Fruit fly (Drosophila melanogaster): ENCODE measurements around the gene Mipp1.

Mipp1 gene

dm6 chr3L:16610201-16610600, 37.1 kb upstream of the Mipp1 start, which contains the start of gene Prosbeta6 (continued):
- TF ChIP-seq Pdp1 (GFP tag; optimal IDR thresholded peaks at IDR 0.05) (no peak), odd (GFP tag; optimal IDR thresholded peaks at IDR 0.05) (no peak), Gug (GFP tag; IDR thresholded peaks at IDR 0.05) (no peak), so (GFP tag; IDR thresholded peaks at IDR 0.05) (no peak), abd-A (tag; optimal IDR thresholded peaks at IDR 0.05) (no peak), Sry-δ (GFP tag; optimal IDR thresholded peaks at IDR 0.05) (peak; percentile 50), sna (GFP tag; IDR thresholded peaks at IDR 0.05; ENCODE audit: partially characterized antibody) (0 out of 2 replicates have a peak, but pooled peaks have one; percentile 45), CG2199 (GFP tag; IDR thresholded peaks at IDR 0.05) (no peak), CG17385 (GFP tag; optimal IDR thresholded peaks at IDR 0.05) (no peak), CG9215 (GFP tag; IDR thresholded peaks at IDR 0.05) (no peak), NC2α (GFP tag; optimal IDR thresholded peaks at IDR 0.05) (no peak), CG5180 (GFP tag; optimal IDR thresholded peaks at IDR 0.05) (no peak), CG13775 (GFP tag; optimal IDR thresholded peaks at IDR 0.05) (no peak), trem (tag; optimal IDR thresholded peaks at IDR 0.05) (peak; percentile 55), lbe (GFP tag; optimal IDR thresholded peaks at IDR 0.05) (peak; percentile 15), CG4328 (GFP tag; optimal IDR thresholded peaks at IDR 0.05) (no peak), CG11560 (tag; IDR thresholded peaks at IDR 0.05) (no peak), Lhr (GFP tag; optimal IDR thresholded peaks at IDR 0.05) (no peak), nmo (GFP tag; optimal IDR thresholded peaks at IDR 0.05) (no peak), Blimp-1 (GFP tag; optimal IDR thresholded peaks at IDR 0.05) (no peak), dysf (GFP tag; IDR thresholded peaks at IDR 0.05) (no peak), BtbVII (GFP tag; optimal IDR thresholded peaks at IDR 0.05) (no peak), CG17612 (GFP tag; IDR thresholded peaks at IDR 0.05) (no peak), CG13424 (tag; optimal IDR thresholded peaks at IDR 0.05) (no peak), ro (GFP tag; IDR thresholded peaks at IDR 0.05) (no peak), CG7372 (GFP tag; IDR thresholded peaks at IDR 0.05) (no peak), CG12236 (GFP tag; optimal IDR thresholded peaks at IDR 0.05) (no peak), pho (GFP tag; optimal IDR thresholded peaks at IDR 0.05) (no peak), CG17361 (GFP tag; IDR thresholded peaks at IDR 0.05) (no peak), Opbp (GFP tag; IDR thresholded peaks at IDR 0.05; ENCODE audit: partially characterized antibody) (no peak), MESR4 (GFP tag; optimal IDR thresholded peaks at IDR 0.05) (peak; percentile 60), CG4617 (GFP tag; optimal IDR thresholded peaks at IDR 0.05; ENCODE audit: borderline replicate concordance) (peak; percentile 29), row (GFP tag; IDR thresholded peaks at IDR 0.05) (peak; percentile 49; the same call in 2 of the 3 replicates), CG4820 (GFP tag; optimal IDR thresholded peaks at IDR 0.05) (no peak), fd96Cb (tag; optimal IDR thresholded peaks at IDR 0.05) (no peak), NK7.1 (GFP tag; optimal IDR thresholded peaks at IDR 0.05) (no peak), E2f1 (GFP tag; IDR thresholded peaks at IDR 0.05) (no peak), prd (optimal IDR thresholded peaks at IDR 0.05) (no peak), prd (GFP tag; IDR thresholded peaks at IDR 0.05) (no peak), sc (optimal IDR thresholded peaks at IDR 0.05) (no peak), sc (GFP tag; optimal IDR thresholded peaks at IDR 0.05) (no peak), ftz-f1 (GFP tag; optimal IDR thresholded peaks at IDR 0.05) (no peak), CG7963 (GFP tag; IDR thresholded peaks at IDR 0.05; ENCODE audit: partially characterized antibody) (no peak), Hand (GFP tag; optimal IDR thresholded peaks at IDR 0.05) (no peak), GATAe (GFP tag; conservative IDR thresholded peaks at IDR 0.05) (no peak), CG10366 (GFP tag; IDR thresholded peaks at IDR 0.05) (no peak), CG15479 (GFP tag; optimal IDR thresholded peaks at IDR 0.05) (no peak), ems (GFP tag; optimal IDR thresholded peaks at IDR 0.05) (no peak), CG7556 (GFP tag; optimal IDR thresholded peaks at IDR 0.05) (no peak), HmgD (GFP tag; optimal IDR thresholded peaks at IDR 0.05) (no peak), CG11723 (GFP tag; optimal IDR thresholded peaks at IDR 0.05) (no peak), Sox102F (GFP tag; optimal IDR thresholded peaks at IDR 0.05) (no peak)
